Fruit fly (Drosophila melanogaster) whole organism, prepupa: ENCODE data around the gene Cyp4d8.

Experiments used
- Eip93F ChIP-seq: fragments of 200-800 bp; sonication (Bioruptor generic); optimal IDR thresholded peaks from 2 replicates; lab custom pipeline; 2016; ENCODE audit warnings: missing biosample characterization, mild to moderate bottlenecking, missing genetic modification characterization
- acj6 ChIP-seq: fragments of 200-800 bp; sonication (Bioruptor generic); optimal IDR thresholded peaks from 3 replicates; lab custom pipeline; 2016; ENCODE audit warnings: missing biosample characterization, missing genetic modification characterization

DNA sequence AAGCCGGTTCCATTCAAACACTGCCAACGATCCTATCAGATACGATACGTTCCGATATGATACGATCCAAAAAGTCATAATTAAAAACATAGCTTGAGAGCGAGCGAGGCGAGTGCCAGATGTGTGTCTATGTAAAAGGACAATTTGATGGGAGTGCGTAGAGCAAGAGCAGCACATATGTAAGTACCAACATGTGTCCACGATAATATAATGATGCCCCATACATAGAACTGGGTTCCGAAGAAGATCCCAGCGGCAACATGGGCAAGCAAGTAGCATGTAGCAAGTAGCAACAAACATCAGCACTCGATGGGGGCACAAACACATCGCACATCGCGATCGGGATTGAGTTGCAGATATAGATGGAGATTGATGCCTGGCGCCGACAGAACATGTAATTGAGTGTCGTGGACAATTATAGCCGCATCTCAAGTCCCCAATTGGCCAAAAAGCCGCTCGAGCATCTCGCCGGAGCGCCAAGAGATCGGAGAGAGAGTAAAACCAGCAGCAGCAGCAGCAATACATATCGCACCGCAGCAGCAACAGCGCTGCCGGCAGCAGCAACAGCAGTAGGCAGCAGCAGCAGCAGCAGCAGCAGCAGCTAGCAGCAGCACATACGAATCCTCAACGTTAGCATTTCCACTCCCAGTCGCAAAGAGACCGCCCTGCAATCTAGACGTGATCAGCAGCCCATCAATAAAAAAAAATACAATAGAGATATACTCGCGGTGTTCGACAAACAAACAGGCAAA is 22.5 kb upstream of the Cyp4d8 start, which contains the start of gene ltl:
- TF ChIP-seq acj6 (GFP tag; lab: Kevin White, UChicago) (no peak), Eip93F (GFP tag; lab: Kevin White, UChicago) (no peak)
